Worm (Caenorhabditis elegans) whole organism, early embryonic: ENCODE measurements around the gene C27A7.3.

Experiments
- F13C5.2 ChIP-seq: sonication (generic microtip); optimal IDR thresholded peaks from 2 replicates; lab custom pipeline; 2017; ENCODE audit warnings: mild to moderate bottlenecking, missing genetic modification characterization, inconsistent platforms, missing compliant biosample characterization
- aly-1 ChIP-seq: sonication (generic microtip); optimal IDR thresholded peaks from 2 replicates; lab custom pipeline; 2016; ENCODE audit warnings: missing genetic modification characterization, missing compliant biosample characterization
- ama-1 ChIP-seq: fragments of 150-350 bp; optimal IDR thresholded peaks from 2 replicates; lab custom pipeline; 2014
- ceh-13 ChIP-seq: fragments of 200-800 bp; sonication (Bioruptor generic); optimal IDR thresholded peaks from 2 replicates; lab custom pipeline; 2018; ENCODE audit warnings: mild to moderate bottlenecking, missing genetic modification characterization, missing compliant biosample characterization
- flt-1 ChIP-seq: fragments of 200-800 bp; sonication (Bioruptor generic); IDR thresholded peaks from 2 replicates; pipeline ENCODE4 v1.3.6; 2022; ENCODE audit warnings: missing genetic modification characterization, missing compliant biosample characterization
- hnd-1 ChIP-seq: sonication (generic microtip); optimal IDR thresholded peaks from 2 replicates; lab custom pipeline; 2016; ENCODE audit warnings: missing genetic modification characterization, missing compliant biosample characterization
- pes-1 ChIP-seq: fragments of 200-800 bp; sonication (Bioruptor generic); IDR thresholded peaks from 2 replicates; pipeline ENCODE4 v1.3.6; 2022; ENCODE audit warnings: missing genetic modification reagents, missing genetic modification characterization, missing compliant biosample characterization
- scrt-1 ChIP-seq: fragments of 200-800 bp; sonication (Bioruptor generic); IDR thresholded peaks from 2 replicates; pipeline ENCODE4 v1.3.6; 2022; ENCODE audit warnings: missing genetic modification characterization, missing compliant biosample characterization
- sea-1 ChIP-seq: fragments of 200-800 bp; sonication (Bioruptor generic); conservative IDR thresholded peaks from 2 replicates; pipeline ENCODE4 v1.3.6; 2022; ENCODE audit warnings: missing genetic modification characterization, missing compliant biosample characterization
- tra-4 ChIP-seq: sonication (generic microtip); optimal IDR thresholded peaks from 2 replicates; lab custom pipeline; 2017; ENCODE audit warnings: missing genetic modification characterization, missing compliant biosample characterization

- TF ChIP-seq tra-4 (tag; lab: Kevin White, UChicago): no peak
- TF ChIP-seq ama-1: no peak
- no peak for TF ChIP-seq hnd-1
- TF ChIP-seq flt-1 (GFP tag; lab: Robert Waterston, UW): no peak
- TF ChIP-seq sea-1 (GFP tag; lab: Robert Waterston, UW): no peak
- TF ChIP-seq aly-1 (tag; lab: Kevin White, UChicago): no peak
- no peak for TF ChIP-seq scrt-1 (GFP tag; lab: Robert Waterston, UW)
- TF ChIP-seq pes-1 (GFP tag; lab: Robert Waterston, UW): no peak
- TF ChIP-seq ceh-13 (GFP tag; lab: Kevin White, UChicago): no peak
- no peak for TF ChIP-seq F13C5.2 (tag; lab: Kevin White, UChicago)
These were observed 22.2 kb downstream of the C27A7.3 start, which contains the start of gene srj-4 for ce11 chrV:12162906-12163305.
